Worm (Caenorhabditis elegans): Measurements from ENCODE around the gene C44B11.1.

- TF ChIP-seq ekl-4 (GFP tag; IDR thresholded peaks at IDR 0.05) (no peak), dpl-1 (GFP tag; optimal IDR thresholded peaks at IDR 0.05) (no peak), Y53F4B.3 (GFP tag; IDR thresholded peaks at IDR 0.05) (no peak), hmg-1.2 (GFP tag; IDR thresholded peaks at IDR 0.05) (no peak), lir-1 (GFP tag; conservative IDR thresholded peaks at IDR 0.05) (no peak), unc-62 (GFP tag; optimal IDR thresholded peaks at IDR 0.05) (no peak)
Observed at ce11 chrIII:3176775-3177174, 21.7 kb downstream of the C44B11.1 start.

Data from whole organism, young adult.